Worm (Caenorhabditis elegans) whole organism, young adult: ENCODE data around the gene F57G12.2.

Source experiments
- B0261.1 ChIP-seq: sonication (generic microtip); optimal IDR thresholded peaks from 2 replicates; lab custom pipeline; 2016; ENCODE audit warnings: mild to moderate bottlenecking, missing genetic modification characterization, moderate library complexity, missing compliant biosample characterization
- B0336.3 ChIP-seq: fragments of 200-800 bp; sonication (Bioruptor generic); IDR thresholded peaks from 2 replicates; pipeline ENCODE4 v1.3.6; 2022; ENCODE audit warnings: missing genetic modification characterization, missing compliant biosample characterization
- C17E4.6 ChIP-seq: fragments of 200-800 bp; sonication (Bioruptor generic); IDR thresholded peaks from 2 replicates; pipeline ENCODE4 v1.3.6; 2022; ENCODE audit warnings: missing genetic modification reagents, missing genetic modification characterization, missing compliant biosample characterization
- D2030.7 ChIP-seq: fragments of 200-800 bp; sonication (Bioruptor generic); IDR thresholded peaks from 2 replicates; pipeline ENCODE4 v1.3.6; 2022; ENCODE audit warnings: missing genetic modification reagents, missing genetic modification characterization, missing compliant biosample characterization
- F22D6.2 ChIP-seq: sonication (generic microtip); optimal IDR thresholded peaks from 2 replicates; lab custom pipeline; 2016; ENCODE audit warnings: mild to moderate bottlenecking, missing genetic modification characterization, missing compliant biosample characterization
- F37B4.10 ChIP-seq: fragments of 200-800 bp; sonication (Bioruptor generic); IDR thresholded peaks from 2 replicates; pipeline ENCODE4 v1.3.6; 2022; ENCODE audit warnings: missing genetic modification characterization, missing compliant biosample characterization
- F52B5.7 ChIP-seq: sonication (generic microtip); optimal IDR thresholded peaks from 2 replicates; lab custom pipeline; 2016; ENCODE audit warnings: mild to moderate bottlenecking, missing genetic modification characterization, missing compliant biosample characterization
- F55B11.4 ChIP-seq: sonication (generic microtip); optimal IDR thresholded peaks from 2 replicates; lab custom pipeline; 2016; ENCODE audit warnings: missing compliant biosample characterization, missing genetic modification characterization, borderline replicate concordance; ENCODE audit not compliant: insufficient read depth
- K11D2.4 ChIP-seq: fragments of 200-800 bp; sonication (Bioruptor generic); IDR thresholded peaks from 2 replicates; pipeline ENCODE4 v1.3.6; 2022; ENCODE audit warnings: missing genetic modification reagents, missing genetic modification characterization, missing compliant biosample characterization
- Y67H2A.10 ChIP-seq: fragments of 200-800 bp; sonication (Bioruptor generic); conservative IDR thresholded peaks from 2 replicates; pipeline ENCODE4 v1.3.6; 2022; ENCODE audit warnings: missing genetic modification reagents, missing genetic modification characterization, missing compliant biosample characterization
- ZK185.1 ChIP-seq: sonication (generic microtip); optimal IDR thresholded peaks from 2 replicates; lab custom pipeline; 2016; ENCODE audit warnings: mild to moderate bottlenecking, missing genetic modification characterization, missing compliant biosample characterization; ENCODE audit not compliant: poor library complexity, severe bottlenecking
- ama-1 ChIP-seq, 3 experiments: fragments of 150-350 bp in 1 of 3; sonication (generic microtip) in 2 of 3; optimal IDR thresholded peaks; 2 replicates each; lab custom pipeline; 2014 to 2018; ENCODE audit warnings: missing biosample characterization in 2 of 3, missing genetic modification characterization in 2 of 3, missing genetic modification reagents in 2 of 3
- aptf-2 ChIP-seq: fragments of 200-800 bp; sonication (Bioruptor generic); conservative IDR thresholded peaks from 2 replicates; pipeline ENCODE4 v1.3.6; 2022; ENCODE audit warnings: missing genetic modification reagents, missing genetic modification characterization, missing compliant biosample characterization
- aptf-3 ChIP-seq: fragments of 200-800 bp; sonication (Bioruptor generic); IDR thresholded peaks from 2 replicates; pipeline ENCODE4 v1.3.6; 2022; ENCODE audit warnings: missing genetic modification characterization, missing compliant biosample characterization
- cebp-1 ChIP-seq, 2 experiments: fragments of 200-800 bp in 1 of 2; sonication (Bioruptor generic) in 1 of 2; sonication (generic microtip) in 1 of 2; IDR thresholded peaks in 1 of 2; optimal IDR thresholded peaks in 1 of 2; 2 replicates each; pipeline versions ENCODE4 v1.3.6 to Lab custom; 2017 to 2022; ENCODE audit warnings: missing compliant biosample characterization in 2 of 2, missing genetic modification characterization in 2 of 2, mild to moderate bottlenecking in 1 of 2, missing genetic modification reagents in 1 of 2, moderate library complexity in 1 of 2
- ceh-100 ChIP-seq: fragments of 200-800 bp; sonication (Bioruptor generic); IDR thresholded peaks from 2 replicates; pipeline ENCODE4 v1.3.6; 2022; ENCODE audit warnings: missing genetic modification reagents, missing genetic modification characterization, missing compliant biosample characterization
- dox-1 ChIP-seq: fragments of 200-800 bp; sonication (Bioruptor generic); IDR thresholded peaks from 2 replicates; pipeline ENCODE4 v1.3.6; 2022; ENCODE audit warnings: missing genetic modification reagents, missing genetic modification characterization, missing compliant biosample characterization
- egrh-3 ChIP-seq: fragments of 200-800 bp; sonication (Bioruptor generic); IDR thresholded peaks from 2 replicates; pipeline ENCODE4 v1.3.6; 2022; ENCODE audit warnings: missing genetic modification reagents, missing genetic modification characterization, missing compliant biosample characterization
- ekl-4 ChIP-seq: fragments of 200-800 bp; sonication (Bioruptor generic); IDR thresholded peaks from 2 replicates; pipeline ENCODE4 v1.3.6; 2022; ENCODE audit warnings: missing genetic modification reagents, missing genetic modification characterization, missing compliant biosample characterization
- fkh-3 ChIP-seq: sonication (generic microtip); optimal IDR thresholded peaks from 2 replicates; lab custom pipeline; 2016; ENCODE audit warnings: mild to moderate bottlenecking, missing genetic modification characterization, missing compliant biosample characterization
- gei-17 ChIP-seq: fragments of 200-800 bp; sonication (Bioruptor generic); optimal IDR thresholded peaks from 2 replicates; lab custom pipeline; 2018; ENCODE audit warnings: mild to moderate bottlenecking, missing genetic modification characterization, missing compliant biosample characterization
- hrde-1 ChIP-seq: sonication (generic microtip); optimal IDR thresholded peaks from 2 replicates; lab custom pipeline; 2016; ENCODE audit warnings: missing genetic modification characterization, mild to moderate bottlenecking, missing compliant biosample characterization, moderate library complexity, missing genotype, missing genetic modification reagents, borderline replicate concordance
- lin-40 ChIP-seq: sonication (generic microtip); optimal IDR thresholded peaks from 2 replicates; lab custom pipeline; 2016; ENCODE audit warnings: missing genetic modification characterization, mild to moderate bottlenecking, missing compliant biosample characterization, missing genotype, missing genetic modification reagents
- lin-54 ChIP-seq: fragments of 200-800 bp; sonication (Bioruptor generic); optimal IDR thresholded peaks from 2 replicates; lab custom pipeline; 2018; ENCODE audit warnings: mild to moderate bottlenecking, missing genetic modification characterization, missing compliant biosample characterization
- madf-6 ChIP-seq: fragments of 200-800 bp; sonication (Bioruptor generic); IDR thresholded peaks from 2 replicates; pipeline ENCODE4 v1.3.6; 2022; ENCODE audit warnings: missing genetic modification reagents, missing genetic modification characterization, missing compliant biosample characterization
- madf-8 ChIP-seq: fragments of 200-800 bp; sonication (Bioruptor generic); conservative IDR thresholded peaks from 2 replicates; pipeline ENCODE4 v1.3.6; 2022; ENCODE audit warnings: missing genetic modification reagents, missing genetic modification characterization, missing compliant biosample characterization
- mcd-1 ChIP-seq: fragments of 200-800 bp; sonication (Bioruptor generic); IDR thresholded peaks from 2 replicates; pipeline ENCODE4 v1.3.6; 2022; ENCODE audit warnings: missing genetic modification reagents, missing genetic modification characterization, missing compliant biosample characterization
- mes-4 ChIP-seq: sonication (generic microtip); optimal IDR thresholded peaks from 2 replicates; lab custom pipeline; 2016; ENCODE audit warnings: missing genotype, missing genetic modification characterization, missing compliant biosample characterization
- mxl-1 ChIP-seq: sonication (generic microtip); optimal IDR thresholded peaks from 2 replicates; lab custom pipeline; 2016; ENCODE audit warnings: missing genetic modification characterization, missing compliant biosample characterization
- nfyb-1 ChIP-seq: fragments of 200-800 bp; sonication (Bioruptor generic); IDR thresholded peaks from 2 replicates; pipeline ENCODE4 v1.3.6; 2022; ENCODE audit warnings: missing genetic modification reagents, missing genetic modification characterization, missing compliant biosample characterization
- nhr-120 ChIP-seq: fragments of 200-800 bp; sonication (Bioruptor generic); IDR thresholded peaks from 2 replicates; pipeline ENCODE4 v1.3.6; 2022; ENCODE audit warnings: missing genetic modification characterization, missing compliant biosample characterization
- nhr-179 ChIP-seq: sonication (generic microtip); optimal IDR thresholded peaks from 2 replicates; lab custom pipeline; 2016; ENCODE audit warnings: mild to moderate bottlenecking, missing genetic modification characterization, missing compliant biosample characterization
- nhr-27 ChIP-seq: fragments of 200-800 bp; sonication (Bioruptor generic); optimal IDR thresholded peaks from 2 replicates; lab custom pipeline; 2018; ENCODE audit warnings: mild to moderate bottlenecking, missing genetic modification characterization, moderate library complexity, missing compliant biosample characterization
- nhr-80 ChIP-seq: sonication (generic microtip); optimal IDR thresholded peaks from 2 replicates; lab custom pipeline; 2016; ENCODE audit warnings: missing genetic modification characterization, missing compliant biosample characterization
- nhr-90 ChIP-seq: sonication (generic microtip); optimal IDR thresholded peaks from 2 replicates; lab custom pipeline; 2016; ENCODE audit warnings: missing genotype, mild to moderate bottlenecking, missing genetic modification characterization, missing compliant biosample characterization
- pbrm-1 ChIP-seq: fragments of 200-800 bp; sonication (Bioruptor generic); IDR thresholded peaks from 2 replicates; pipeline ENCODE4 v1.3.6; 2022; ENCODE audit warnings: missing genetic modification reagents, missing genetic modification characterization, missing compliant biosample characterization
- rpc-1 ChIP-seq, 2 experiments: fragments of 150-350 bp in 1 of 2; sonication (generic microtip) in 1 of 2; optimal IDR thresholded peaks; 2 replicates each; lab custom pipeline; 2014 to 2018; ENCODE audit warnings: missing biosample characterization in 1 of 2, missing genetic modification characterization in 1 of 2, missing genetic modification reagents in 1 of 2, missing genotype in 1 of 2
- sea-2 ChIP-seq: fragments of 200-800 bp; sonication (Bioruptor generic); IDR thresholded peaks from 2 replicates; pipeline ENCODE4 v1.3.6; 2022; ENCODE audit warnings: missing genetic modification characterization, missing compliant biosample characterization
- somi-1 ChIP-seq: fragments of 200-800 bp; sonication (Bioruptor generic); optimal IDR thresholded peaks from 2 replicates; lab custom pipeline; 2018; ENCODE audit warnings: mild to moderate bottlenecking, missing genetic modification characterization, missing compliant biosample characterization
- tlf-1 ChIP-seq: fragments of 200-800 bp; sonication (Bioruptor generic); optimal IDR thresholded peaks from 2 replicates; lab custom pipeline; 2018; ENCODE audit warnings: mild to moderate bottlenecking, missing genetic modification characterization, missing compliant biosample characterization
- ztf-26 ChIP-seq: sonication (generic microtip); optimal IDR thresholded peaks from 2 replicates; lab custom pipeline; 2017; ENCODE audit warnings: missing genetic modification characterization, missing compliant biosample characterization
- ztf-28 ChIP-seq: fragments of 200-800 bp; sonication (Bioruptor generic); IDR thresholded peaks from 2 replicates; pipeline ENCODE4 v1.3.6; 2022; ENCODE audit warnings: missing genetic modification reagents, missing genetic modification characterization, missing compliant biosample characterization

Gene F57G12.2

DNA sequence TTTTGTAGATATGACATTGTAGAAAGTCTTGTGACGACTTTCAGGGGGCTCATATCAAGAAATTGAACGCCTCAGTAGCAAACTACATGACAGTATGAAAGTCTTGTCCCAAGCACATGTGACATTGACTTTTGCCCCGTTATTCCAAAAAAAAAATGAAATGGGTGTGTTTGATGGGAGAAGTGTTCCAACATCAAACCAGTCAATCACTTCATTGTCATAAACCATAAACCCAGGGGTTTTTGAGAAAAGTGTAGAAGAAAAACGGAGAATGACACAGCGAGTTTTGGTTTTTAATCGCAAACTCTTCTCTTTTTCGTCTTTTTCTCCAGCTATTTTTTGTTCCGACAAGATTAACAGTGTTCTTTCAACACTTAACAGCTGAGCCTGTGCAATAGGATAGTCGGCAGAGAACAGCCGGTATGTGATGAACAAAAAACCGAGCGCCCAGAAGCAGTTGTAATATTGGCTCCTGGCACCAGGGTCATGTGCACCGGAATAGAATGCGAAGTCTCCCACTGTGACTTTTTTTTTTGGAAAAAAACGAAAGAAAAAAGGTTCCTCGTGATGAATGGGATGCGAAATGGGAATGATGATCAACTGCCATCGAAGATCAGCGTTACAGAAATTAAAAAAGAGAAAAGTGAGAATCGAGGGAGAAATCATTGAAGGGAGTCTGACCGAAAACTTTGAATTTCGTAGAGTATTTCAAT lies 26.2 kb upstream of the F57G12.2 start (continued):
- TF ChIP-seq ekl-4: no peak
- no peak for TF ChIP-seq ceh-100 (GFP tag; lab: Robert Waterston, UW)
- TF ChIP-seq lin-54: no peak
- TF ChIP-seq cebp-1 (GFP tag; IDR thresholded peaks at IDR 0.05; lab: Robert Waterston, UW): no peak
- peak; percentile 52 for TF ChIP-seq cebp-1 (tag; optimal IDR thresholded peaks at IDR 0.05; lab: Kevin White, UChicago)
- TF ChIP-seq gei-17 (GFP tag; lab: Kevin White, UChicago): no peak
- no peak for TF ChIP-seq ztf-28 (GFP tag; lab: Robert Waterston, UW)
- no peak for TF ChIP-seq aptf-3 (GFP tag; lab: Robert Waterston, UW)
- TF ChIP-seq F37B4.10 (GFP tag; lab: Robert Waterston, UW): no peak
- no peak for TF ChIP-seq fkh-3 (tag; lab: Kevin White, UChicago)
- TF ChIP-seq ztf-26 (tag; lab: Kevin White, UChicago): no peak
- TF ChIP-seq lin-40 (tag; lab: Kevin White, UChicago): peak; percentile 14
- no peak for TF ChIP-seq madf-8
- TF ChIP-seq mes-4 (tag; lab: Kevin White, UChicago): no peak
- TF ChIP-seq K11D2.4 (GFP tag; lab: Robert Waterston, UW): peak; percentile 74; the same call in 1 of the 2 replicates
- no peak for TF ChIP-seq nhr-27 (tag; lab: Kevin White, UChicago)
- no peak for TF ChIP-seq F52B5.7

DNA sequence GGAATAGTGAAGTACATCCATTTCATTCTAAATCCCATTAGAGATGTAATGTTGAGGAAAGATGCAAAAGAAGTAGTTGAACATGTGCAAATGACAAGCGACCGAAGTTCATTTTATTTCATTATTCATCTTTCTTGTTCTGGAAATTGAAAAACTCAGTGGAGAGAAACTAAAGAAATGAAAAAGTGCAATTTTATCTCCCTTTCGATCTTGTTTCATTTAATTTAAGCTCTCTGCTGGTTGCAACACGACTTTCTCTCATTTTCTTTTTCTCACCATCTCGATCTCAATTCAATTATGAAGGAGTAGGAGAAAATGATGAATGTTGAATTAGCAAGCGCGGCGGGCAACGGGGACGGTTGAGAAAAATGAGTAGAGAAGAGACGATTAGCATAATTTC lies 24.5 kb upstream of the F57G12.2 start:
- TF ChIP-seq sea-2 (GFP tag; lab: Robert Waterston, UW): no peak
- no peak for TF ChIP-seq hrde-1
- TF ChIP-seq F55B11.4 (tag; lab: Kevin White, UChicago): no peak
- no peak for TF ChIP-seq nhr-27 (tag; lab: Kevin White, UChicago)
- no peak for TF ChIP-seq madf-6 (GFP tag; lab: Robert Waterston, UW)
- no peak for TF ChIP-seq lin-40 (tag; lab: Kevin White, UChicago)
- TF ChIP-seq ama-1 (optimal IDR thresholded peaks at IDR 0.05; lab: Kevin White, UChicago): no peak
- no peak for TF ChIP-seq ama-1 (GFP tag; optimal IDR thresholded peaks at IDR 0.05; lab: Kevin White, UChicago)
- TF ChIP-seq pbrm-1 (GFP tag; lab: Robert Waterston, UW): no peak
- TF ChIP-seq C17E4.6 (GFP tag; lab: Robert Waterston, UW): no peak
- TF ChIP-seq F22D6.2 (tag; lab: Kevin White, UChicago): no peak
- TF ChIP-seq egrh-3 (GFP tag; lab: Robert Waterston, UW): no peak
- no peak for TF ChIP-seq rpc-1 (optimal IDR thresholded peaks at IDR 0.05; lab: Kevin White, UChicago)
- TF ChIP-seq rpc-1 (tag; optimal IDR thresholded peaks at IDR 0.05; lab: Kevin White, UChicago): no peak
- TF ChIP-seq aptf-2 (GFP tag; lab: Robert Waterston, UW): no peak
- TF ChIP-seq mcd-1 (GFP tag; lab: Robert Waterston, UW): no peak
- TF ChIP-seq ZK185.1 (tag; lab: Kevin White, UChicago): no peak
- no peak for TF ChIP-seq dox-1 (GFP tag; lab: Robert Waterston, UW)
- no peak for TF ChIP-seq K11D2.4 (GFP tag; lab: Robert Waterston, UW)

DNA sequence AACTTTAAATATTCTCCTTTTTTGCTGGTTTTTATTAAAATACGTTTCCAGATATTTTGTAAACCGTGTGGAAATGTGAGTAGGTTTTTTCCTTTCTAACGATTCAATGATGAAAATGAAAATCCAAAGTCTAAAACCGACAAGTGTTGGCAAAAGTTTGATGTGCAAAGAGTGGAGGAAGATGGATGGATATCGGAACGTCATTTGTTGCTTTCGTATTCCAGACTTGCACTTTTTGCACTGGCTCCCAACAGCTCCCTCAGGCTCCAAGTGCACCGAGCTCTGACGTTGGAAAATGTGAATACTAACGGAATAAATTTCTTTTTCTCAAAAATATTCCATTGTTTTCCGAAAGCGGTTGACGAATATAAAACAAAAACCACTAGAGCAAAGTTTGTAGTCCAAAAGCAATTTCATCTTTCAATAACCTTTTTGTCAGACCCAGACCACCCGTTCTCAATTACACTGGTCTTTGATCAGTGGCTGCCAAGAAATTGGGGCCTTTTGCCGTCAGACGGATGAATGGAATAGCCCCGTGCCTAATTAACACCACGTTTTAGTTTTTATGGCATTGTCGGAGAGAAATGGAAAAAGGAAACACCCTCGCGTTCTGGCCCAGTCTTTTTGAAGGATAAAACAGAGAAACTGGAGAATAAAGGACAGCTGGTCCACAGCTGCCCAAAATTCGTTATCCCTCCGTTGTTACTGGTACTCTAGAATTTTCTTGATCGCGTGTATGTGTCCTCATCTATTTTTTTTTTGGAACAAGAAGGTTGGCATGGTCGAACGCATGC lies 23.0 kb upstream of the F57G12.2 start:
- TF ChIP-seq nhr-27 (tag; lab: Kevin White, UChicago) (no peak), ama-1 (optimal IDR thresholded peaks at IDR 0.05; lab: Kevin White, UChicago) (no peak), ama-1 (GFP tag; optimal IDR thresholded peaks at IDR 0.05; lab: Kevin White, UChicago) (no peak), B0336.3 (no peak), cebp-1 (GFP tag; IDR thresholded peaks at IDR 0.05; lab: Robert Waterston, UW) (no peak), cebp-1 (tag; optimal IDR thresholded peaks at IDR 0.05; lab: Kevin White, UChicago) (no peak), somi-1 (no peak), nhr-90 (no peak), mxl-1 (tag; lab: Kevin White, UChicago) (no peak), D2030.7 (GFP tag; lab: Robert Waterston, UW) (no peak), nhr-80 (tag; lab: Kevin White, UChicago) (no peak), Y67H2A.10 (GFP tag; lab: Robert Waterston, UW) (no peak), aptf-2 (GFP tag; lab: Robert Waterston, UW) (no peak), nhr-120 (GFP tag; lab: Robert Waterston, UW) (no peak), B0261.1 (tag; lab: Kevin White, UChicago) (no peak), nfyb-1 (GFP tag; lab: Robert Waterston, UW) (no peak), ekl-4 (no peak), dox-1 (GFP tag; lab: Robert Waterston, UW) (no peak), tlf-1 (no peak), nhr-179 (tag; lab: Kevin White, UChicago) (no peak)
